Fruit fly (Drosophila melanogaster) whole organism, embryonic: ENCODE results near the gene gammaTub37C.

Experiments
- Abd-B ChIP-seq: fragments of 200-800 bp; sonication (Bioruptor generic); optimal IDR thresholded peaks from 2 replicates; lab custom pipeline; 2018; ENCODE audit warnings: missing biosample characterization, mild to moderate bottlenecking, missing genetic modification characterization, moderate library complexity
- Asciz ChIP-seq: fragments of 200-800 bp; sonication (Bioruptor generic); optimal IDR thresholded peaks from 2 replicates; lab custom pipeline; 2017; ENCODE audit warnings: missing biosample characterization, mild to moderate bottlenecking, missing genetic modification characterization, missing genetic modification reagents
- Blimp-1 ChIP-seq: fragments of 200-800 bp; sonication (Bioruptor generic); optimal IDR thresholded peaks from 3 replicates; lab custom pipeline; 2018; ENCODE audit warnings: missing biosample characterization, missing genetic modification characterization, mild to moderate bottlenecking, moderate library complexity, missing genetic modification reagents
- CG10209 ChIP-seq: fragments of 200-800 bp; sonication (Bioruptor generic); optimal IDR thresholded peaks from 3 replicates; lab custom pipeline; 2017; ENCODE audit warnings: missing biosample characterization, mild to moderate bottlenecking, missing genetic modification characterization, missing genetic modification reagents
- CG10321 ChIP-seq: fragments of 200-800 bp; sonication (Bioruptor generic); IDR thresholded peaks from 2 replicates; pipeline ENCODE4 v1.3.6; 2022; ENCODE audit warnings: missing biosample characterization, missing genetic modification characterization
- CG11504 ChIP-seq: fragments of 200-800 bp; sonication (Bioruptor generic); optimal IDR thresholded peaks from 3 replicates; lab custom pipeline; 2019; ENCODE audit warnings: missing biosample characterization, mild to moderate bottlenecking, missing genetic modification characterization, moderate library complexity
- CG12659 ChIP-seq: fragments of 200-800 bp; sonication (Bioruptor generic); optimal IDR thresholded peaks from 3 replicates; lab custom pipeline; 2017; ENCODE audit warnings: mild to moderate bottlenecking, missing biosample characterization, missing genetic modification reagents, missing genetic modification characterization
- CG13424 ChIP-seq: fragments of 200-800 bp; sonication (Bioruptor generic); optimal IDR thresholded peaks from 2 replicates; lab custom pipeline; 2019; ENCODE audit warnings: missing biosample characterization, mild to moderate bottlenecking, missing genetic modification characterization, moderate library complexity
- CG13775 ChIP-seq: fragments of 200-800 bp; sonication (Bioruptor generic); optimal IDR thresholded peaks from 3 replicates; lab custom pipeline; 2017; ENCODE audit warnings: missing biosample characterization, mild to moderate bottlenecking, missing genetic modification characterization
- CG13894 ChIP-seq: fragments of 200-800 bp; sonication (Bioruptor generic); optimal IDR thresholded peaks from 3 replicates; lab custom pipeline; 2018; ENCODE audit warnings: missing biosample characterization, mild to moderate bottlenecking, missing genetic modification characterization, moderate library complexity
- CG15601 ChIP-seq: fragments of 200-800 bp; sonication (Bioruptor generic); optimal IDR thresholded peaks from 3 replicates; lab custom pipeline; 2019; ENCODE audit warnings: missing biosample characterization, mild to moderate bottlenecking, missing genetic modification characterization, moderate library complexity
- CG17186 ChIP-seq: fragments of 200-800 bp; sonication (Bioruptor generic); optimal IDR thresholded peaks from 3 replicates; lab custom pipeline; 2017; ENCODE audit warnings: missing biosample characterization, missing genetic modification reagents, missing genetic modification characterization
- CG17359 ChIP-seq: fragments of 200-800 bp; sonication (Bioruptor generic); optimal IDR thresholded peaks from 3 replicates; lab custom pipeline; 2018; ENCODE audit warnings: missing biosample characterization, mild to moderate bottlenecking, missing genetic modification characterization, moderate library complexity
- CG17568 ChIP-seq: fragments of 200-800 bp; sonication (Bioruptor generic); optimal IDR thresholded peaks from 2 replicates; lab custom pipeline; 2018; ENCODE audit warnings: missing biosample characterization, mild to moderate bottlenecking, missing genetic modification characterization, moderate library complexity
- CG33213 ChIP-seq: fragments of 200-800 bp; sonication (Bioruptor generic); optimal IDR thresholded peaks from 3 replicates; lab custom pipeline; 2016; ENCODE audit warnings: missing biosample characterization, missing genetic modification characterization
- CG6254 ChIP-seq: fragments of 200-800 bp; sonication (Bioruptor generic); optimal IDR thresholded peaks from 3 replicates; lab custom pipeline; 2017; ENCODE audit warnings: mild to moderate bottlenecking, missing biosample characterization, missing genetic modification reagents, missing genetic modification characterization
- CoRest ChIP-seq: fragments of 200-800 bp; sonication (Bioruptor generic); optimal IDR thresholded peaks from 3 replicates; lab custom pipeline; 2018; ENCODE audit warnings: missing biosample characterization, mild to moderate bottlenecking, missing genetic modification characterization, moderate library complexity
- D19A ChIP-seq: fragments of 200-800 bp; optimal IDR thresholded peaks from 3 replicates; lab custom pipeline; 2019; ENCODE audit warnings: missing biosample characterization, mild to moderate bottlenecking, missing genetic modification characterization, moderate library complexity
- Dbx ChIP-seq: fragments of 200-800 bp; sonication (Bioruptor generic); IDR thresholded peaks from 3 replicates; pipeline ENCODE4 v1.3.6; 2022; ENCODE audit warnings: missing biosample characterization, missing genetic modification characterization
- HHEX ChIP-seq: fragments of 200-800 bp; sonication (Bioruptor generic); optimal IDR thresholded peaks from 3 replicates; lab custom pipeline; 2017; ENCODE audit warnings: missing biosample characterization, mild to moderate bottlenecking, missing genetic modification characterization, missing genetic modification reagents
- Hey ChIP-seq: fragments of 200-800 bp; sonication (Bioruptor generic); optimal IDR thresholded peaks from 3 replicates; lab custom pipeline; 2018; ENCODE audit warnings: missing biosample characterization, mild to moderate bottlenecking, missing genetic modification characterization
- Hmr ChIP-seq: fragments of 200-800 bp; sonication (Bioruptor generic); optimal IDR thresholded peaks from 3 replicates; lab custom pipeline; 2017; ENCODE audit warnings: mild to moderate bottlenecking, missing biosample characterization, missing genetic modification reagents, missing genetic modification characterization
- Kr ChIP-seq: fragments of 200-800 bp; sonication (Bioruptor generic); optimal IDR thresholded peaks from 2 replicates; lab custom pipeline; 2017; ENCODE audit warnings: missing biosample characterization, mild to moderate bottlenecking, missing genetic modification characterization
- Mrtf ChIP-seq: fragments of 200-800 bp; sonication (Bioruptor generic); IDR thresholded peaks from 3 replicates; pipeline ENCODE4 v1.3.6; 2022; ENCODE audit warnings: missing biosample characterization, missing genetic modification characterization
- NfI ChIP-seq: fragments of 200-800 bp; sonication (Bioruptor generic); optimal IDR thresholded peaks from 3 replicates; lab custom pipeline; 2018; ENCODE audit warnings: missing biosample characterization, mild to moderate bottlenecking, missing genetic modification characterization, moderate library complexity
- Optix ChIP-seq: fragments of 200-800 bp; sonication (Bioruptor generic); IDR thresholded peaks from 3 replicates; pipeline ENCODE4 v1.3.6; 2022; ENCODE audit warnings: missing biosample characterization, missing genetic modification characterization
- Ravus ChIP-seq: fragments of 200-800 bp; sonication (Bioruptor generic); IDR thresholded peaks from 2 replicates; pipeline ENCODE4 v1.3.6; 2022; ENCODE audit warnings: missing biosample characterization, missing genetic modification characterization
- Sox100B ChIP-seq: fragments of 200-800 bp; sonication (Bioruptor generic); optimal IDR thresholded peaks from 3 replicates; lab custom pipeline; 2018; ENCODE audit warnings: missing biosample characterization, mild to moderate bottlenecking, missing genetic modification characterization
- Ssrp ChIP-seq: fragments of 200-800 bp; sonication (Bioruptor generic); optimal IDR thresholded peaks from 2 replicates; lab custom pipeline; 2018; ENCODE audit warnings: missing biosample characterization, mild to moderate bottlenecking, missing genetic modification characterization, moderate library complexity
- TFAM ChIP-seq: fragments of 200-800 bp; sonication (Bioruptor generic); optimal IDR thresholded peaks from 2 replicates; lab custom pipeline; 2017; ENCODE audit warnings: missing biosample characterization, missing genetic modification characterization, inconsistent platforms
- Vsx1 ChIP-seq: fragments of 200-800 bp; sonication (Bioruptor generic); optimal IDR thresholded peaks from 2 replicates; lab custom pipeline; 2017; ENCODE audit warnings: missing biosample characterization, mild to moderate bottlenecking, missing genetic modification characterization, missing genetic modification reagents
- abd-A ChIP-seq: fragments of 200-800 bp; sonication (Bioruptor generic); optimal IDR thresholded peaks from 3 replicates; lab custom pipeline; 2019; ENCODE audit warnings: missing biosample characterization, mild to moderate bottlenecking, missing genetic modification characterization, moderate library complexity
- bsh ChIP-seq, 2 experiments: fragments of 200-800 bp; sonication (Bioruptor generic); optimal IDR thresholded peaks; 2 replicates each; lab custom pipeline; 2017 to 2018; ENCODE audit warnings: mild to moderate bottlenecking in 2 of 2, missing biosample characterization in 2 of 2, missing genetic modification characterization in 2 of 2, moderate library complexity in 1 of 2
- chinmo ChIP-seq: fragments of 200-800 bp; sonication (Bioruptor generic); IDR thresholded peaks from 4 replicates; pipeline ENCODE4 v1.3.6; 2022; ENCODE audit warnings: missing biosample characterization, missing genetic modification characterization; ENCODE audit not compliant: partially characterized antibody
- crol ChIP-seq: fragments of 200-800 bp; sonication (Bioruptor generic); IDR thresholded peaks from 2 replicates; pipeline ENCODE4 v1.3.6; 2022; ENCODE audit warnings: missing biosample characterization, missing genetic modification characterization
- dmrt99B ChIP-seq: fragments of 200-800 bp; sonication (Bioruptor generic); optimal IDR thresholded peaks from 2 replicates; lab custom pipeline; 2018; ENCODE audit warnings: missing biosample characterization, mild to moderate bottlenecking, missing genetic modification characterization, moderate library complexity
- gcm ChIP-seq: fragments of 200-800 bp; sonication (Bioruptor generic); optimal IDR thresholded peaks from 2 replicates; lab custom pipeline; 2019; ENCODE audit warnings: missing biosample characterization, mild to moderate bottlenecking, missing genetic modification characterization, moderate library complexity
- gem ChIP-seq: fragments of 200-800 bp; sonication (Bioruptor generic); optimal IDR thresholded peaks from 2 replicates; lab custom pipeline; 2019; ENCODE audit warnings: missing biosample characterization, mild to moderate bottlenecking, missing genetic modification characterization, moderate library complexity
- kni ChIP-seq: fragments of 200-800 bp; sonication (Bioruptor generic); optimal IDR thresholded peaks from 3 replicates; lab custom pipeline; 2017; ENCODE audit warnings: mild to moderate bottlenecking, missing biosample characterization, missing genetic modification reagents, missing genetic modification characterization
- lola ChIP-seq, 3 experiments: fragments of >200 bp in 2 of 3; fragments of 200-800 bp in 1 of 3; sonication (Bioruptor generic) in 1 of 3; optimal IDR thresholded peaks; 2 replicates each; lab custom pipeline; 2017 to 2019; ENCODE audit warnings: missing biosample characterization in 3 of 3, missing genetic modification characterization in 3 of 3, mild to moderate bottlenecking in 1 of 3, moderate library complexity in 1 of 3
- nmo ChIP-seq: fragments of 200-800 bp; sonication (Bioruptor generic); optimal IDR thresholded peaks from 2 replicates; lab custom pipeline; 2018; ENCODE audit warnings: missing biosample characterization, mild to moderate bottlenecking, missing genetic modification characterization, moderate library complexity
- org-1 ChIP-seq: fragments of 200-800 bp; sonication (Bioruptor generic); optimal IDR thresholded peaks from 2 replicates; lab custom pipeline; 2017; ENCODE audit warnings: missing biosample characterization, missing genetic modification characterization
- phol ChIP-seq: fragments of 200-800 bp; sonication (Bioruptor generic); optimal IDR thresholded peaks from 3 replicates; lab custom pipeline; 2018; ENCODE audit warnings: missing biosample characterization, mild to moderate bottlenecking, missing genetic modification characterization, moderate library complexity
- rib ChIP-seq: fragments of 200-800 bp; sonication (Bioruptor generic); IDR thresholded peaks from 2 replicates; pipeline ENCODE4 v1.3.6; 2022; ENCODE audit warnings: missing biosample characterization, missing genetic modification characterization
- so ChIP-seq: fragments of 200-800 bp; sonication (Bioruptor generic); IDR thresholded peaks from 3 replicates; pipeline ENCODE4 v1.3.6; 2022; ENCODE audit warnings: missing biosample characterization, missing genetic modification characterization
- z ChIP-seq: fragments of 200-800 bp; sonication (Bioruptor generic); IDR thresholded peaks from 3 replicates; pipeline ENCODE4 v1.3.6; 2022; ENCODE audit warnings: missing biosample characterization, missing genetic modification characterization

gammaTub37C gene

DNA sequence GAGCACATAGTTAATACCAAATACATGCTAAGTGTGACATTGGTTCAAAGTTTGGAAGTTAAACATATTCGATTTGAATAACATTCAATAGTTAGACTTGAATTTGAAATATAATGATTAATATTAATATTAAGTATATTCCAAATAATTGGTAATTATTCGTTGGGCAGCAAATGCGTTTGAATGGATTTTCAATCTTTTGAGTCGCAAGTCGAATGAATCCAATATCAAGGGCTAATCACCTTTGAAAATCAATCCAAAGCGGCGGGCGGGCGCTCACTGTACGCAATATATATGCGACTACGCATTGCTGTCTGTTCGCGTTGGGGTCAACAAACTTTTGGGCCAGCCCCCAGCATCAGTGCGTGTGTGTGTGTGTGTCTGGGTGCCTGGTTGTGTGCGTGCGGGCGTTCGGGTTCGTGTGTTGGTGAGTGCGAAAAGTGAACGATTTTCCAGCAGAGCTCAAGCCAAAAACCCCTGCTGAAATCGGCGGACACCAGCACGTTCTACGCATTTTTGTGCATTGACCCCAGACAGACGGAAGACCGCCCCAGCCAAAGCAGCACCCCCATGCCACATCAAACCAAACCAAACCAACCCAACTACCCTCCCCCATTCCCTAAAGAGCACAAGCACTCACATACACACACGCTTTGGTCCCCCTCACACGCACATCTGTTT, 47.0 kb downstream of the gammaTub37C start (continued):
- TF ChIP-seq Asciz (peak; percentile 34), rib (GFP tag; lab: Robert Waterston, UW) (peak; percentile 64; the same call in 1 of the 2 replicates), org-1 (peak; percentile 21), CG10209 (GFP tag; lab: Kevin White, UChicago) (peak; percentile 40), Dbx (peak; percentile 60; the same call in 1 of the 3 replicates), Ravus (GFP tag; lab: Robert Waterston, UW) (no peak), CG6254 (GFP tag; lab: Kevin White, UChicago) (peak; percentile 32), abd-A (tag; lab: Kevin White, UChicago) (peak; percentile 57), Hey (tag; lab: Kevin White, UChicago) (peak; percentile 64), crol (GFP tag; lab: Robert Waterston, UW) (peak; percentile 58; the same call in 1 of the 2 replicates), phol (peak; percentile 44), D19A (peak; percentile 19), nmo (GFP tag; lab: Kevin White, UChicago) (peak; percentile 9), lola (GFP tag; optimal IDR thresholded peaks at IDR 0.05; lab: Kevin White, UChicago) (peak in 1 of 3 experiments; percentile 9), Kr (peak; percentile 58), bsh (GFP tag; optimal IDR thresholded peaks at IDR 0.05; lab: Kevin White, UChicago) (peak in 1 of 2 experiments; percentile 28), CG10321 (no peak), TFAM (GFP tag; lab: Kevin White, UChicago) (no peak), dmrt99B (peak; percentile 59), Abd-B (GFP tag; lab: Kevin White, UChicago) (no peak), NfI (peak; percentile 17), Sox100B (peak; percentile 13), CG17568 (GFP tag; lab: Kevin White, UChicago) (no peak), CG13775 (no peak), gem (tag; lab: Kevin White, UChicago) (peak; percentile 53), Optix (GFP tag; lab: Robert Waterston, UW) (0 out of 3 replicates have a peak, but pooled peaks have one; percentile 21), chinmo (GFP tag; lab: Robert Waterston, UW) (0 out of 4 replicates have a peak, but pooled peaks have one; percentile 38), so (GFP tag; lab: Robert Waterston, UW) (0 out of 3 replicates have a peak, but pooled peaks have one; percentile 27), CG13894 (peak; percentile 14), CoRest (peak; percentile 29), Ssrp (tag; lab: Kevin White, UChicago) (peak; percentile 32), CG17186 (GFP tag; lab: Kevin White, UChicago) (no peak), Vsx1 (GFP tag; lab: Kevin White, UChicago) (peak; percentile 19), gcm (GFP tag; lab: Kevin White, UChicago) (peak; percentile 17), CG33213 (no peak), z (GFP tag; lab: Robert Waterston, UW) (0 out of 3 replicates have a peak, but pooled peaks have one; percentile 27), CG12659 (GFP tag; lab: Kevin White, UChicago) (peak; percentile 9), CG13424 (tag; lab: Kevin White, UChicago) (peak; percentile 41), Blimp-1 (peak; percentile 15), Hmr (peak; percentile 43), CG15601 (peak; percentile 45), CG11504 (tag; lab: Kevin White, UChicago) (peak; percentile 62), HHEX (GFP tag; lab: Kevin White, UChicago) (peak; percentile 22), kni (GFP tag; lab: Kevin White, UChicago) (peak; percentile 13), CG17359 (tag; lab: Kevin White, UChicago) (peak; percentile 24), Mrtf (GFP tag; lab: Robert Waterston, UW) (no peak)
